Fruit fly (Drosophila melanogaster) whole organism, embryonic: ENCODE data around the gene Pino.

ENCODE experiments used
- Bgb ChIP-seq: fragments of 200-800 bp; sonication (Bioruptor generic); IDR thresholded peaks from 2 replicates; pipeline ENCODE4 v1.3.6; 2022; ENCODE audit warnings: missing biosample characterization, missing genetic modification characterization; ENCODE audit not compliant: partially characterized antibody
- BtbVII ChIP-seq: fragments of 200-800 bp; sonication (Bioruptor generic); optimal IDR thresholded peaks from 3 replicates; lab custom pipeline; 2017; ENCODE audit warnings: missing biosample characterization, mild to moderate bottlenecking, missing genetic modification characterization
- Bteb2 ChIP-seq: fragments of 200-800 bp; sonication (Bioruptor generic); optimal IDR thresholded peaks from 2 replicates; lab custom pipeline; 2016; ENCODE audit warnings: missing biosample characterization, missing genetic modification characterization
- CG10209 ChIP-seq: fragments of 200-800 bp; sonication (Bioruptor generic); optimal IDR thresholded peaks from 3 replicates; lab custom pipeline; 2017; ENCODE audit warnings: missing biosample characterization, mild to moderate bottlenecking, missing genetic modification characterization, missing genetic modification reagents
- CG11504 ChIP-seq: fragments of 200-800 bp; sonication (Bioruptor generic); optimal IDR thresholded peaks from 3 replicates; lab custom pipeline; 2019; ENCODE audit warnings: missing biosample characterization, mild to moderate bottlenecking, missing genetic modification characterization, moderate library complexity
- CG14667 ChIP-seq: fragments of 200-800 bp; sonication (Bioruptor generic); IDR thresholded peaks from 2 replicates; pipeline ENCODE4 v1.3.6; 2022; ENCODE audit warnings: missing biosample characterization, missing genetic modification characterization
- CG1647 ChIP-seq: fragments of 200-800 bp; sonication (Bioruptor generic); optimal IDR thresholded peaks from 3 replicates; lab custom pipeline; 2016; ENCODE audit warnings: missing biosample characterization, missing genetic modification characterization
- CG16863 ChIP-seq: fragments of 200-800 bp; sonication (Bioruptor generic); optimal IDR thresholded peaks from 3 replicates; lab custom pipeline; 2016; ENCODE audit warnings: missing biosample characterization, missing genetic modification characterization
- CG17361 ChIP-seq: fragments of 200-800 bp; sonication (Bioruptor generic); IDR thresholded peaks from 3 replicates; pipeline ENCODE4 v1.3.6; 2022; ENCODE audit warnings: missing biosample characterization, missing genetic modification characterization
- CG17385 ChIP-seq: fragments of 200-800 bp; sonication (Bioruptor generic); optimal IDR thresholded peaks from 3 replicates; lab custom pipeline; 2018; ENCODE audit warnings: missing biosample characterization, mild to moderate bottlenecking, missing genetic modification characterization
- CG17612 ChIP-seq: fragments of 200-800 bp; sonication (Bioruptor generic); IDR thresholded peaks from 2 replicates; pipeline ENCODE4 v1.3.6; 2022; ENCODE audit warnings: missing biosample characterization, missing genetic modification characterization
- CG18011 ChIP-seq: fragments of 200-800 bp; sonication (Bioruptor generic); optimal IDR thresholded peaks from 2 replicates; lab custom pipeline; 2017; ENCODE audit warnings: missing biosample characterization, missing genetic modification characterization, mild to moderate bottlenecking, moderate library complexity, missing genotype
- CG1832 ChIP-seq: fragments of 200-800 bp; sonication (Bioruptor generic); optimal IDR thresholded peaks from 2 replicates; lab custom pipeline; 2017; ENCODE audit warnings: missing biosample characterization, mild to moderate bottlenecking, missing genetic modification characterization, inconsistent platforms
- CG18476 ChIP-seq: fragments of 200-800 bp; sonication (Bioruptor generic); optimal IDR thresholded peaks from 2 replicates; lab custom pipeline; 2016; ENCODE audit warnings: missing biosample characterization, mild to moderate bottlenecking, missing genetic modification characterization
- CG30020 ChIP-seq: fragments of 200-800 bp; optimal IDR thresholded peaks from 2 replicates; lab custom pipeline; 2019; ENCODE audit warnings: missing biosample characterization, mild to moderate bottlenecking, missing genetic modification characterization, moderate library complexity
- CG31388 ChIP-seq: fragments of 200-800 bp; sonication (Bioruptor generic); optimal IDR thresholded peaks from 2 replicates; lab custom pipeline; 2016; ENCODE audit warnings: missing biosample characterization, missing genetic modification characterization
- CG43689 ChIP-seq: fragments of 200-800 bp; sonication (Bioruptor generic); IDR thresholded peaks from 2 replicates; pipeline ENCODE4 v1.3.6; 2022; ENCODE audit warnings: missing biosample characterization, missing genetic modification characterization
- CG4707 ChIP-seq: fragments of 200-800 bp; sonication (Bioruptor generic); optimal IDR thresholded peaks from 2 replicates; lab custom pipeline; 2018; ENCODE audit warnings: missing biosample characterization, mild to moderate bottlenecking, missing genetic modification characterization, moderate library complexity
- CG6175 ChIP-seq: fragments of 200-800 bp; sonication (Bioruptor generic); IDR thresholded peaks from 3 replicates; pipeline ENCODE4 v1.3.6; 2022; ENCODE audit warnings: missing biosample characterization, missing genetic modification characterization
- CG7556 ChIP-seq: fragments of 200-800 bp; sonication (Bioruptor generic); optimal IDR thresholded peaks from 2 replicates; lab custom pipeline; 2017; ENCODE audit warnings: missing biosample characterization, mild to moderate bottlenecking, missing genetic modification characterization
- CG8478 ChIP-seq: fragments of >200 bp; optimal IDR thresholded peaks from 2 replicates; lab custom pipeline; 2018
- CG8944 ChIP-seq: fragments of 200-800 bp; sonication (Bioruptor generic); optimal IDR thresholded peaks from 3 replicates; lab custom pipeline; 2016; ENCODE audit warnings: missing biosample characterization, missing genetic modification characterization
- CG9215 ChIP-seq: fragments of 200-800 bp; sonication (Bioruptor generic); IDR thresholded peaks from 2 replicates; pipeline ENCODE4 v1.3.6; 2022; ENCODE audit warnings: missing biosample characterization, missing genetic modification characterization
- CoRest ChIP-seq: fragments of 200-800 bp; sonication (Bioruptor generic); optimal IDR thresholded peaks from 3 replicates; lab custom pipeline; 2018; ENCODE audit warnings: missing biosample characterization, mild to moderate bottlenecking, missing genetic modification characterization, moderate library complexity
- Dp ChIP-seq: fragments of 200-800 bp; sonication (Bioruptor generic); optimal IDR thresholded peaks from 2 replicates; lab custom pipeline; 2018; ENCODE audit warnings: missing biosample characterization, mild to moderate bottlenecking, missing genetic modification characterization, moderate library complexity
- E2f2 ChIP-seq: fragments of 200-800 bp; sonication (Bioruptor generic); IDR thresholded peaks from 2 replicates; pipeline ENCODE4 v1.3.6; 2022; ENCODE audit warnings: missing biosample characterization, missing genetic modification characterization
- Elba2 ChIP-seq: fragments of 200-800 bp; sonication (Bioruptor generic); optimal IDR thresholded peaks from 3 replicates; lab custom pipeline; 2016; ENCODE audit warnings: missing biosample characterization, missing genetic modification characterization
- Hand ChIP-seq: fragments of 200-800 bp; sonication (Bioruptor generic); optimal IDR thresholded peaks from 2 replicates; lab custom pipeline; 2017; ENCODE audit warnings: mild to moderate bottlenecking, missing biosample characterization, missing genetic modification reagents, missing genetic modification characterization
- HmgZ ChIP-seq: fragments of 200-800 bp; sonication (Bioruptor generic); optimal IDR thresholded peaks from 2 replicates; lab custom pipeline; 2018; ENCODE audit warnings: missing biosample characterization, mild to moderate bottlenecking, missing genetic modification characterization
- MBD-R2 ChIP-seq: fragments of 200-800 bp; sonication (Bioruptor generic); IDR thresholded peaks from 2 replicates; pipeline ENCODE4 v1.3.6; 2022; ENCODE audit warnings: missing biosample characterization, missing genetic modification characterization
- Opbp ChIP-seq: fragments of 200-800 bp; sonication (Bioruptor generic); IDR thresholded peaks from 3 replicates; pipeline ENCODE4 v1.3.6; 2022; ENCODE audit warnings: missing biosample characterization, missing genetic modification characterization; ENCODE audit not compliant: partially characterized antibody
- Pdp1 ChIP-seq, 2 experiments: fragments of 200-800 bp; sonication (Bioruptor generic); optimal IDR thresholded peaks; 3 replicates each; lab custom pipeline; 2016; ENCODE audit warnings: missing biosample characterization in 2 of 2, missing genetic modification characterization in 2 of 2, mild to moderate bottlenecking in 1 of 2, moderate library complexity in 1 of 2
- Rx ChIP-seq: fragments of 200-800 bp; sonication (Bioruptor generic); IDR thresholded peaks from 2 replicates; pipeline ENCODE4 v1.3.6; 2022; ENCODE audit warnings: missing biosample characterization, missing genetic modification characterization
- Scr ChIP-seq: fragments of 200-800 bp; sonication (Bioruptor generic); IDR thresholded peaks from 2 replicates; pipeline ENCODE4 v1.3.6; 2022; ENCODE audit warnings: missing biosample characterization, missing genetic modification characterization; ENCODE audit not compliant: partially characterized antibody
- Sry-δ ChIP-seq: fragments of 200-800 bp; sonication (Bioruptor generic); optimal IDR thresholded peaks from 2 replicates; lab custom pipeline; 2016; ENCODE audit warnings: missing biosample characterization, missing genetic modification characterization
- Xbp1 ChIP-seq: fragments of 200-800 bp; sonication (Bioruptor generic); optimal IDR thresholded peaks from 3 replicates; lab custom pipeline; 2016; ENCODE audit warnings: missing biosample characterization, mild to moderate bottlenecking, missing genetic modification characterization
- al ChIP-seq: fragments of 200-800 bp; sonication (Bioruptor generic); IDR thresholded peaks from 2 replicates; pipeline ENCODE4 v1.3.6; 2022; ENCODE audit warnings: missing biosample characterization, missing genetic modification characterization
- br ChIP-seq: fragments of >200 bp; optimal IDR thresholded peaks from 2 replicates; lab custom pipeline; 2017
- fu2 ChIP-seq: fragments of 200-800 bp; sonication (Bioruptor generic); optimal IDR thresholded peaks from 2 replicates; lab custom pipeline; 2016; ENCODE audit warnings: missing biosample characterization, missing genetic modification characterization
- grau ChIP-seq: fragments of 200-800 bp; optimal IDR thresholded peaks from 3 replicates; lab custom pipeline; 2019; ENCODE audit warnings: missing biosample characterization, mild to moderate bottlenecking, missing genetic modification characterization, moderate library complexity
- ind ChIP-seq: fragments of 200-800 bp; sonication (Bioruptor generic); optimal IDR thresholded peaks from 3 replicates; lab custom pipeline; 2016; ENCODE audit warnings: missing biosample characterization, missing genetic modification characterization
- jing ChIP-seq: fragments of 200-800 bp; sonication (Bioruptor generic); optimal IDR thresholded peaks from 2 replicates; lab custom pipeline; 2018; ENCODE audit warnings: missing biosample characterization, mild to moderate bottlenecking, missing genetic modification characterization
- luna ChIP-seq: fragments of 200-800 bp; sonication (Bioruptor generic); optimal IDR thresholded peaks from 2 replicates; lab custom pipeline; 2016; ENCODE audit warnings: missing biosample characterization, missing genetic modification characterization
- nom ChIP-seq: fragments of 200-800 bp; sonication (Bioruptor generic); optimal IDR thresholded peaks from 2 replicates; lab custom pipeline; 2017; ENCODE audit warnings: missing biosample characterization, missing genetic modification characterization, mild to moderate bottlenecking, moderate library complexity, missing genetic modification reagents
- pb ChIP-seq: fragments of 200-800 bp; sonication (Bioruptor generic); optimal IDR thresholded peaks from 3 replicates; lab custom pipeline; 2016; ENCODE audit warnings: missing biosample characterization, missing genetic modification characterization
- sd ChIP-seq: fragments of 200-800 bp; sonication (Bioruptor generic); optimal IDR thresholded peaks from 3 replicates; lab custom pipeline; 2018; ENCODE audit warnings: missing biosample characterization, mild to moderate bottlenecking, missing genetic modification characterization, moderate library complexity
- seq ChIP-seq: fragments of 200-800 bp; sonication (Bioruptor generic); IDR thresholded peaks from 2 replicates; pipeline ENCODE4 v1.3.6; 2022; ENCODE audit warnings: missing biosample characterization, missing genetic modification characterization
- shn ChIP-seq: fragments of 200-800 bp; sonication (Bioruptor generic); optimal IDR thresholded peaks from 3 replicates; lab custom pipeline; 2016; ENCODE audit warnings: missing biosample characterization, missing genetic modification characterization
- sim ChIP-seq: fragments of 200-800 bp; sonication (Bioruptor generic); IDR thresholded peaks from 2 replicates; pipeline ENCODE4 v1.3.6; 2022; ENCODE audit warnings: missing biosample characterization, missing genetic modification characterization
- slou ChIP-seq: fragments of 200-800 bp; sonication (Bioruptor generic); optimal IDR thresholded peaks from 3 replicates; lab custom pipeline; 2016; ENCODE audit warnings: missing biosample characterization, missing genetic modification characterization
- tin ChIP-seq: fragments of 200-800 bp; sonication (Bioruptor generic); optimal IDR thresholded peaks from 3 replicates; lab custom pipeline; 2016; ENCODE audit warnings: missing biosample characterization, missing genetic modification characterization
- trem ChIP-seq: fragments of 200-800 bp; optimal IDR thresholded peaks from 3 replicates; lab custom pipeline; 2019; ENCODE audit warnings: missing biosample characterization, mild to moderate bottlenecking, missing genetic modification characterization, moderate library complexity

Pino gene

dm6 chr2L:1072184-1072583, 56.6 kb downstream of the Pino start (continued):
- TF ChIP-seq CG1647 (peak; percentile 94), seq (GFP tag; lab: Robert Waterston, UW) (peak; percentile 93), Scr (no peak), Bgb (no peak), CoRest (tag; lab: Kevin White, UChicago) (peak; percentile 87), tin (peak; percentile 80), CG1832 (GFP tag; lab: Kevin White, UChicago) (no peak), sd (tag; lab: Kevin White, UChicago) (peak; percentile 72), trem (tag; lab: Kevin White, UChicago) (peak; percentile 76), br (no peak), CG8944 (GFP tag; lab: Kevin White, UChicago) (peak; percentile 92), Xbp1 (GFP tag; lab: Kevin White, UChicago) (peak; percentile 65), pb (peak; percentile 91), CG31388 (GFP tag; lab: Kevin White, UChicago) (peak; percentile 75), MBD-R2 (peak; percentile 71; the same call in 1 of the 2 replicates), CG10209 (GFP tag; lab: Kevin White, UChicago) (peak; percentile 97), CG17361 (peak; percentile 83; the same call in 2 of the 3 replicates), BtbVII (GFP tag; lab: Kevin White, UChicago) (peak; percentile 95), Opbp (GFP tag; lab: Robert Waterston, UW) (no peak), HmgZ (tag; lab: Kevin White, UChicago) (peak; percentile 96), slou (GFP tag; lab: Kevin White, UChicago) (peak; percentile 91), ind (GFP tag; lab: Kevin White, UChicago) (peak; percentile 67), CG16863 (GFP tag; lab: Kevin White, UChicago) (peak; percentile 93), CG11504 (tag; lab: Kevin White, UChicago) (peak; percentile 81), Rx (GFP tag; lab: Robert Waterston, UW) (peak; percentile 79), grau (tag; lab: Kevin White, UChicago) (peak; percentile 71), CG30020 (peak; percentile 54), CG43689 (GFP tag; lab: Robert Waterston, UW) (peak; percentile 86), CG18476 (GFP tag; lab: Kevin White, UChicago) (peak; percentile 87), E2f2 (GFP tag; lab: Robert Waterston, UW) (peak; percentile 74), sim (peak; percentile 95), CG7556 (GFP tag; lab: Kevin White, UChicago) (peak; percentile 91), Bteb2 (GFP tag; lab: Kevin White, UChicago) (peak; percentile 81), Sry-δ (GFP tag; lab: Kevin White, UChicago) (peak; percentile 69), CG4707 (GFP tag; lab: Kevin White, UChicago) (peak; percentile 95), CG8478 (lab: Kevin White, UChicago) (no peak), jing (GFP tag; lab: Kevin White, UChicago) (peak; percentile 79), Dp (GFP tag; lab: Kevin White, UChicago) (peak; percentile 3), luna (peak; percentile 66), CG17612 (GFP tag; lab: Robert Waterston, UW) (peak; percentile 70), Pdp1 (GFP tag; optimal IDR thresholded peaks at IDR 0.05; lab: Kevin White, UChicago) (peak; percentile 88), CG18011 (GFP tag; lab: Kevin White, UChicago) (peak; percentile 79), al (GFP tag; lab: Robert Waterston, UW) (peak; percentile 59; the same call in 1 of the 2 replicates), Hand (GFP tag; lab: Kevin White, UChicago) (peak; percentile 70), fu2 (peak; percentile 74), Elba2 (no peak), CG17385 (peak; percentile 82), CG14667 (GFP tag; lab: Robert Waterston, UW) (peak; percentile 67; the same call in 1 of the 2 replicates), CG6175 (GFP tag; lab: Robert Waterston, UW) (peak; percentile 70), CG9215 (peak; percentile 57), shn (GFP tag; lab: Kevin White, UChicago) (peak; percentile 87), nom (peak; percentile 52)
